Worm (Caenorhabditis elegans) whole organism, midembryonic: ENCODE results near the gene bath-47.

ENCODE experiments used
- T22C8.4 ChIP-seq: fragments of 200-800 bp; sonication (Bioruptor generic); IDR thresholded peaks from 2 replicates; pipeline ENCODE4 v1.3.6; 2022; ENCODE audit warnings: missing genetic modification characterization, missing compliant biosample characterization
- klf-2 ChIP-seq: fragments of 200-800 bp; sonication (Bioruptor generic); conservative IDR thresholded peaks from 2 replicates; pipeline ENCODE4 v1.3.6; 2022; ENCODE audit warnings: missing genetic modification reagents, missing genetic modification characterization, missing compliant biosample characterization
- med-1 ChIP-seq: sonication (generic microtip); optimal IDR thresholded peaks from 2 replicates; lab custom pipeline; 2017; ENCODE audit warnings: missing genetic modification characterization, mild to moderate bottlenecking, missing compliant biosample characterization, antibody characterized with exemption, missing genetic modification reagents; ENCODE audit not compliant: insufficient read depth
- tab-1 ChIP-seq: fragments of 200-800 bp; sonication (Bioruptor generic); IDR thresholded peaks from 2 replicates; pipeline ENCODE4 v1.3.6; 2022; ENCODE audit warnings: missing genetic modification characterization, missing compliant biosample characterization
- ztf-29 ChIP-seq: fragments of 200-800 bp; sonication (Bioruptor generic); IDR thresholded peaks from 2 replicates; pipeline ENCODE4 v1.3.6; 2022; ENCODE audit warnings: missing genetic modification reagents, missing genetic modification characterization, missing compliant biosample characterization

DNA sequence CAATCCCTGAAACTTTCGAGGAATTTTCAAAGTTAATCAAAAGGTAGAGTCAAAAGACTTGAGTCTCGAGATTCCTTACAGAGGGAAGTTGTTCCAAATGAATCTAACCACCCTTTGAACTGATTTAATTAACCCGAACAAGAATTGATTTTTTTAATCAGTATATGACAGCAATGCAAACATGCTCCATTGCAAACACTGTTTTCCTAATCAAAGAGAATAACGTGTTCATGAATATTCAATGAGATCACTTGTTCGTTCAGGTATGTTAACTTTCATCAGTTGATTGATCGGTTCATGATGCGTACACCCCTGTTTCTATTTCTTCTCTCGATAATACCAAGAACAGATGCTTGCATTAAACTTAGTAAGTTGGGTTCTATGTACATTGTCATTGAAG is 24.1 kb downstream of the bath-47 start, which contains the start of gene C08E3.14:
- TF ChIP-seq klf-2 (GFP tag; lab: Robert Waterston, UW) (no peak), med-1 (GFP tag; lab: Kevin White, UChicago) (no peak), T22C8.4 (GFP tag; lab: Robert Waterston, UW) (no peak), ztf-29 (GFP tag; lab: Robert Waterston, UW) (no peak), tab-1 (GFP tag; lab: Robert Waterston, UW) (no peak)
